Worm (Caenorhabditis elegans) whole organism, early embryonic: ENCODE data around the gene Y39A1A.17.

Experiments
- B0310.2 ChIP-seq: sonication (generic microtip); optimal IDR thresholded peaks from 2 replicates; lab custom pipeline; 2016; ENCODE audit warnings: mild to moderate bottlenecking, missing genetic modification characterization, missing compliant biosample characterization
- aly-1 ChIP-seq: sonication (generic microtip); optimal IDR thresholded peaks from 2 replicates; lab custom pipeline; 2016; ENCODE audit warnings: missing genetic modification characterization, missing compliant biosample characterization
- ama-1 ChIP-seq: fragments of 150-350 bp; optimal IDR thresholded peaks from 2 replicates; lab custom pipeline; 2014
- ceh-13 ChIP-seq: fragments of 200-800 bp; sonication (Bioruptor generic); optimal IDR thresholded peaks from 2 replicates; lab custom pipeline; 2018; ENCODE audit warnings: mild to moderate bottlenecking, missing genetic modification characterization, missing compliant biosample characterization
- ets-7 ChIP-seq: sonication (generic microtip); optimal IDR thresholded peaks from 2 replicates; lab custom pipeline; 2016; ENCODE audit warnings: missing genotype, missing genetic modification characterization, missing compliant biosample characterization
- flt-1 ChIP-seq: fragments of 200-800 bp; sonication (Bioruptor generic); IDR thresholded peaks from 2 replicates; pipeline ENCODE4 v1.3.6; 2022; ENCODE audit warnings: missing genetic modification characterization, missing compliant biosample characterization
- hmbx-1 ChIP-seq: sonication (generic microtip); optimal IDR thresholded peaks from 2 replicates; lab custom pipeline; 2016; ENCODE audit warnings: mild to moderate bottlenecking, missing genetic modification characterization, missing compliant biosample characterization
- scrt-1 ChIP-seq: fragments of 200-800 bp; sonication (Bioruptor generic); IDR thresholded peaks from 2 replicates; pipeline ENCODE4 v1.3.6; 2022; ENCODE audit warnings: missing genetic modification characterization, missing compliant biosample characterization
- sea-1 ChIP-seq: fragments of 200-800 bp; sonication (Bioruptor generic); conservative IDR thresholded peaks from 2 replicates; pipeline ENCODE4 v1.3.6; 2022; ENCODE audit warnings: missing genetic modification characterization, missing compliant biosample characterization
- tbx-37 ChIP-seq: fragments of 200-800 bp; sonication (Bioruptor generic); conservative IDR thresholded peaks from 2 replicates; pipeline ENCODE4 v1.3.6; 2022; ENCODE audit warnings: missing genetic modification reagents, missing genetic modification characterization, missing compliant biosample characterization
- tra-4 ChIP-seq: sonication (generic microtip); optimal IDR thresholded peaks from 2 replicates; lab custom pipeline; 2017; ENCODE audit warnings: missing genetic modification characterization, missing compliant biosample characterization

Y39A1A.17 gene

ce11 chrIII:10646094-10646493, 44.8 kb downstream of the Y39A1A.17 start, which contains the start of gene orc-4:
orc-4 (plus strand) TSS chrIII:10646170.
- no peak for TF ChIP-seq aly-1 (tag; lab: Kevin White, UChicago)
- TF ChIP-seq ets-7 (tag; lab: Kevin White, UChicago), result no peak
- TF ChIP-seq ama-1 (lab: Kevin White, UChicago), result no peak
- no peak for TF ChIP-seq hmbx-1 (tag; lab: Kevin White, UChicago)
- TF ChIP-seq B0310.2 (tag; lab: Kevin White, UChicago), result no peak
- no peak for TF ChIP-seq flt-1 (GFP tag; lab: Robert Waterston, UW)
- no peak for TF ChIP-seq ceh-13 (GFP tag; lab: Kevin White, UChicago)
- no peak for TF ChIP-seq tbx-37
- TF ChIP-seq tra-4 (tag; lab: Kevin White, UChicago), result no peak
- TF ChIP-seq scrt-1, result no peak

ce11 chrIII:10642781-10643180, 48.1 kb downstream of the Y39A1A.17 start, which contains the start of the genes dhs-11 and orc-1:
dhs-11 (minus strand) TSS chrIII:10642865.
orc-1 (plus strand) TSS chrIII:10643129.
- TF ChIP-seq ama-1 (lab: Kevin White, UChicago) (no peak), sea-1 (GFP tag; lab: Robert Waterston, UW) (no peak)
